Fruit fly (Drosophila melanogaster): ENCODE measurements around the gene Mcr.

The Mcr gene

dm6 chr2L:8085466-8086164 lies 2.8 kb upstream of the Mcr start:
- peak; percentile 36 for TF ChIP-seq svp (GFP tag)
- TF ChIP-seq pdm3 (GFP tag; optimal IDR thresholded peaks at IDR 0.05), result no peak
- TF ChIP-seq fkh (GFP tag; optimal IDR thresholded peaks at IDR 0.05), result no peak

DNA sequence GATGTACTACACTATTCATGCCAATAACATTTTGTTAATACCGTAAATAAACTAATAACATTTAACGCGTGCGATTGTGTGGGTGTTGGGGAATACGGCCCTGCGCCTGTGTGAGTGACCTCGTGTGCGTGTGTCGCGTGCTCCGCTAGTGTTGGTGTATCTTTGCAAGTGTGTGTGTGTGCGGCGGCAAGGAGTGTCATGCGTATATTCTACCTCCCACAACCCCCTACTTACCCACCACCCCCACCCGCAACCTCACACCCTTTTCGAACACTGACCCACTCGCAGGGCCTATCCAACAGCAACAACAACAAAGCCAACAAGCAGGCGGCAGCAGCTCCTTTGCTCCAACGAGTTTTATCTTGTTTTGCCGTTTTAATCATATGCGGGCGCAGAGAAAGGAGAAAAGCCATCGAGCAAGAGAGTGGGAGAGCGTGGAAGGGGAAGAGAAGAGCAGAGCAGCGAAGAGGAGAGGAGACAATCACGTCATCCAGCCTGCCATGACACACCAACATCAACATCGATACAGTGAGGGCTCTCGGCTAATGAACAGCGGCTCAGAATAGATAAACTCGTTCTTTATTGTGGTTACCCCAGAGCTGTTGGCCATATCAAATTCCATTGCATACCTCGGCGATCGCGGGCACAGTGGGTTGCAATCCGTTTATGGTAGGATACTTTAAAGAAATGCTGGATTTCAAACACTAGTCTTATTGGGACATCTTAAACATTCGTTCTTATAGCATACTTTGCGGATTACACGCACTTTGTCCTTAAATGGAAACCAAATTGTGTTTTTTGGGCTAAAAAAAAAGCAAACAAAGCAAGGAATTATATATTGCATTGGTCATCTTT lies 1.8 kb upstream of the Mcr start:
- TF ChIP-seq dac (GFP tag; optimal IDR thresholded peaks at IDR 0.05), result no peak
- TF ChIP-seq CG3032 (tag; optimal IDR thresholded peaks at IDR 0.05), result no peak
- no peak for TF ChIP-seq Blimp-1 (GFP tag; optimal IDR thresholded peaks at IDR 0.05)
- no peak for TF ChIP-seq CG15336 (GFP tag; IDR thresholded peaks at IDR 0.05)
- no peak for TF ChIP-seq Eip93F (GFP tag; optimal IDR thresholded peaks at IDR 0.05)
- TF ChIP-seq CG8119 (GFP tag; IDR thresholded peaks at IDR 0.05), result no peak
- no peak for TF ChIP-seq Sox15 (GFP tag; optimal IDR thresholded peaks at IDR 0.05)
- no peak for TF ChIP-seq Eip78C (GFP tag)
- no peak for TF ChIP-seq CG8632 (GFP tag; optimal IDR thresholded peaks at IDR 0.05)
- TF ChIP-seq Ets96B (tag; optimal IDR thresholded peaks at IDR 0.05), result no peak
- no peak for TF ChIP-seq cyc (GFP tag; optimal IDR thresholded peaks at IDR 0.05)
- TF ChIP-seq fd59A (GFP tag; optimal IDR thresholded peaks at IDR 0.05), result peak; percentile 6
- TF ChIP-seq CG11294 (GFP tag; IDR thresholded peaks at IDR 0.05), result no peak
- TF ChIP-seq CG6163 (GFP tag; IDR thresholded peaks at IDR 0.05), result no peak; the same call in 1 of the 3 replicates
- TF ChIP-seq Sox102F (GFP tag; optimal IDR thresholded peaks at IDR 0.05), result no peak
- TF ChIP-seq vri (GFP tag; optimal IDR thresholded peaks at IDR 0.05), result peak; percentile 26
- TF ChIP-seq Sox14 (GFP tag; optimal IDR thresholded peaks at IDR 0.05), result peak; percentile 2
- TF ChIP-seq achi (GFP tag; optimal IDR thresholded peaks at IDR 0.05), result no peak
- no peak for TF ChIP-seq CG10631 (GFP tag; optimal IDR thresholded peaks at IDR 0.05)
- no peak for TF ChIP-seq CG10669 (GFP tag; optimal IDR thresholded peaks at IDR 0.05)
- TF ChIP-seq fkh (GFP tag; optimal IDR thresholded peaks at IDR 0.05), result no peak
- no peak for TF ChIP-seq Ets21C (GFP tag; optimal IDR thresholded peaks at IDR 0.05)
- no peak for TF ChIP-seq CG11902 (GFP tag; optimal IDR thresholded peaks at IDR 0.05)
- no peak for TF ChIP-seq pdm3 (GFP tag; optimal IDR thresholded peaks at IDR 0.05)
- no peak for TF ChIP-seq net (GFP tag; optimal IDR thresholded peaks at IDR 0.05)
- TF ChIP-seq esn (GFP tag; optimal IDR thresholded peaks at IDR 0.05), result no peak
- TF ChIP-seq CG34406 (GFP tag; optimal IDR thresholded peaks at IDR 0.05), result no peak
- TF ChIP-seq CG16779 (tag; optimal IDR thresholded peaks at IDR 0.05), result no peak
- no peak for TF ChIP-seq CG6276 (GFP tag; optimal IDR thresholded peaks at IDR 0.05)
- peak; percentile 6; the same call in 1 of the 3 replicates for TF ChIP-seq eg (GFP tag; IDR thresholded peaks at IDR 0.05)
- no peak for TF ChIP-seq CG11762 (GFP tag; optimal IDR thresholded peaks at IDR 0.05; ENCODE audit: insufficient read depth)
- no peak for TF ChIP-seq Gug (GFP tag; IDR thresholded peaks at IDR 0.05)
- TF ChIP-seq CG1621 (tag; optimal IDR thresholded peaks at IDR 0.05), result no peak
- peak; percentile 2 for TF ChIP-seq CG31627 (GFP tag; optimal IDR thresholded peaks at IDR 0.05)
- TF ChIP-seq CG6808 (GFP tag; optimal IDR thresholded peaks at IDR 0.05), result no peak
- TF ChIP-seq fd85E (GFP tag; optimal IDR thresholded peaks at IDR 0.05), result no peak
- TF ChIP-seq Hr39 (GFP tag; optimal IDR thresholded peaks at IDR 0.05), result peak; percentile 9
- TF ChIP-seq dsx (GFP tag; optimal IDR thresholded peaks at IDR 0.05; ENCODE audit: poor library complexity, severe bottlenecking), result no peak
- TF ChIP-seq CG9139 (GFP tag; optimal IDR thresholded peaks at IDR 0.05), result no peak
- no peak for TF ChIP-seq OdsH (GFP tag; optimal IDR thresholded peaks at IDR 0.05)
- peak; percentile 9 for TF ChIP-seq CG4318 (GFP tag; optimal IDR thresholded peaks at IDR 0.05)
- peak; percentile 32 for TF ChIP-seq CG7368 (GFP tag; optimal IDR thresholded peaks at IDR 0.05)
- TF ChIP-seq Met (GFP tag; optimal IDR thresholded peaks at IDR 0.05), result no peak
- no peak for TF ChIP-seq Eip75B (GFP tag; optimal IDR thresholded peaks at IDR 0.05)
- TF ChIP-seq Hr38 (GFP tag; optimal IDR thresholded peaks at IDR 0.05), result no peak
- TF ChIP-seq Hr4 (GFP tag; optimal IDR thresholded peaks at IDR 0.05), result peak; percentile 19
- TF ChIP-seq Smox (GFP tag; optimal IDR thresholded peaks at IDR 0.05), result no peak
